Worm (Caenorhabditis elegans) whole organism, L1 larva: ENCODE data around the gene vps-35.
A peak's percentile ranks its signal among the peaks of the same experiment; 100 is the strongest.

Experiments used
- dsc-1 ChIP-seq: sonication (generic microtip); optimal IDR thresholded peaks from 2 replicates; lab custom pipeline; 2016; ENCODE audit warnings: mild to moderate bottlenecking, missing genetic modification characterization, missing compliant biosample characterization
- egl-13 ChIP-seq: sonication (generic microtip); optimal IDR thresholded peaks from 2 replicates; lab custom pipeline; 2016; ENCODE audit warnings: missing genotype, missing genetic modification reagents, missing genetic modification characterization, missing compliant biosample characterization
- fkh-8 ChIP-seq: sonication (generic microtip); optimal IDR thresholded peaks from 2 replicates; lab custom pipeline; 2016; ENCODE audit warnings: mild to moderate bottlenecking, missing genetic modification characterization, missing compliant biosample characterization
- hlh-4 ChIP-seq: sonication (generic microtip); optimal IDR thresholded peaks from 2 replicates; lab custom pipeline; 2016; ENCODE audit warnings: mild to moderate bottlenecking, missing genetic modification characterization, missing compliant biosample characterization
- lin-14 ChIP-seq: fragments of 200-800 bp; sonication (Bioruptor generic); optimal IDR thresholded peaks from 2 replicates; lab custom pipeline; 2018; ENCODE audit warnings: mild to moderate bottlenecking, missing genetic modification characterization, moderate library complexity, missing compliant biosample characterization
- lsy-2 ChIP-seq, 2 experiments: fragments of 150-350 bp; optimal IDR thresholded peaks; 2 replicates each; lab custom pipeline; 2014; ENCODE audit warnings: missing biosample characterization in 2 of 2, missing genetic modification characterization in 2 of 2
- nhr-19 ChIP-seq: fragments of 200-800 bp; sonication (Bioruptor generic); conservative IDR thresholded peaks from 2 replicates; pipeline ENCODE4 v1.3.6; 2022; ENCODE audit warnings: missing genetic modification characterization, missing compliant biosample characterization
- nhr-47 ChIP-seq: sonication (generic microtip); optimal IDR thresholded peaks from 2 replicates; lab custom pipeline; 2016; ENCODE audit warnings: mild to moderate bottlenecking, missing genetic modification characterization, moderate library complexity, missing compliant biosample characterization
- nhr-71 ChIP-seq: sonication (generic microtip); optimal IDR thresholded peaks from 2 replicates; lab custom pipeline; 2016; ENCODE audit warnings: mild to moderate bottlenecking, missing genetic modification characterization, moderate library complexity, missing compliant biosample characterization
- sox-4 ChIP-seq: sonication (generic microtip); optimal IDR thresholded peaks from 2 replicates; lab custom pipeline; 2016; ENCODE audit warnings: missing genetic modification characterization, missing compliant biosample characterization
- vab-15 ChIP-seq: sonication (generic microtip); optimal IDR thresholded peaks from 2 replicates; lab custom pipeline; 2017; ENCODE audit warnings: missing genotype, mild to moderate bottlenecking, missing genetic modification characterization, missing compliant biosample characterization

vps-35 gene

DNA sequence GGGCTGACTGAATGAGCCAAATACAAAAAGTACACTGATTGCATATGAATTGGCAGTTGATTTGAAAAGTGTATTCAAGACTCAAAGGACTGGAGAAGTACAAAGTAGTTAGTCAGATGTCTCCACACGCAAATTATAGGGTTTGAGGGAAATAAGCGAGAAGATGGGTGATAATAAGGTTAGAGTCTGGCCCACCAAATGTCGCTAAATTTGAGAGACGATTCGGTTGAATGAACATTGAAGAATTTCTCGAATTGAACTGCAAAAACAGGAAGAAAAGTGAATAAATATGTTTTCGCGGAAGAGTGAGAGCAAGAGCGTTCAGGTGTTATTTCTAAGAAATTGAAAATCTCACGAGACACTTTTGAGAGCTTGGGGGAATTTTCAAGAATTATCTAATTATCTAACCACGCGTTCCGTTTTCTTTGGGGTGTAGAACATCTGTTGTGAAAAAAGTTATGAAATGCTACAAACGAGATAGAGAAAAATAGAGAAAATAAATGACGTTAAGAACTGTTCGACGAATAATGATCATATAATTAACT is 52.0 kb downstream of the vps-35 start:
- TF ChIP-seq egl-13: no peak
- TF ChIP-seq nhr-47 (tag; lab: Kevin White, UChicago): peak; percentile 62
- TF ChIP-seq nhr-71: peak; percentile 66
- no peak for TF ChIP-seq nhr-19 (GFP tag; lab: Robert Waterston, UW)
- no peak for TF ChIP-seq vab-15 (tag; lab: Kevin White, UChicago)
- no peak for TF ChIP-seq hlh-4 (tag; lab: Kevin White, UChicago)
- TF ChIP-seq dsc-1 (tag; lab: Kevin White, UChicago): peak; percentile 17
- peak; percentile 67 for TF ChIP-seq fkh-8 (tag; lab: Kevin White, UChicago)
- peak; percentile 78 for TF ChIP-seq sox-4
- TF ChIP-seq lsy-2 (tag; optimal IDR thresholded peaks at IDR 0.05; lab: Kevin White, UChicago): no peak
- peak; percentile 14 for TF ChIP-seq lin-14 (GFP tag; lab: Kevin White, UChicago)
